Fruit fly (Drosophila melanogaster) whole organism, adult: Measurements from ENCODE around the gene CG10584.

Experiments used
- CG11617 ChIP-seq: fragments of 200-800 bp; sonication (Bioruptor generic); optimal IDR thresholded peaks from 2 replicates; lab custom pipeline; 2017; ENCODE audit warnings: mild to moderate bottlenecking, missing biosample characterization, missing genetic modification reagents, missing genetic modification characterization
- CG1620 ChIP-seq: fragments of 200-800 bp; sonication (Bioruptor generic); optimal IDR thresholded peaks from 2 replicates; lab custom pipeline; 2016; ENCODE audit warnings: missing biosample characterization, missing genetic modification characterization
- CG33017 ChIP-seq: fragments of 200-800 bp; sonication (Bioruptor generic); optimal IDR thresholded peaks from 2 replicates; lab custom pipeline; 2018; ENCODE audit warnings: missing biosample characterization, mild to moderate bottlenecking, missing genetic modification characterization, moderate library complexity
- CG5204 ChIP-seq: fragments of 200-800 bp; sonication (Bioruptor generic); optimal IDR thresholded peaks from 2 replicates; lab custom pipeline; 2016; ENCODE audit warnings: missing biosample characterization, missing genetic modification characterization
- CG7101 ChIP-seq: fragments of 200-800 bp; sonication (Bioruptor generic); optimal IDR thresholded peaks from 2 replicates; lab custom pipeline; 2018; ENCODE audit warnings: missing biosample characterization, mild to moderate bottlenecking, missing genetic modification characterization, moderate library complexity
- Crg-1 ChIP-seq: fragments of 200-800 bp; sonication (Bioruptor generic); optimal IDR thresholded peaks from 2 replicates; lab custom pipeline; 2016; ENCODE audit warnings: missing biosample characterization, missing genetic modification characterization
- bab1 ChIP-seq: fragments of 200-800 bp; sonication (Bioruptor generic); optimal IDR thresholded peaks from 3 replicates; lab custom pipeline; 2019; ENCODE audit warnings: missing biosample characterization, mild to moderate bottlenecking, missing genetic modification characterization, moderate library complexity
- cnc ChIP-seq, 2 experiments: fragments of >200 bp; optimal IDR thresholded peaks; 2 replicates each; lab custom pipeline; 2017
- ovo ChIP-seq: fragments of 200-800 bp; sonication (Bioruptor generic); optimal IDR thresholded peaks from 2 replicates; lab custom pipeline; 2016; ENCODE audit warnings: missing biosample characterization, missing genetic modification characterization
- pad ChIP-seq: fragments of 200-800 bp; sonication (Bioruptor generic); optimal IDR thresholded peaks from 3 replicates; lab custom pipeline; 2017; ENCODE audit warnings: missing biosample characterization, missing genetic modification characterization, mild to moderate bottlenecking, moderate library complexity, missing genetic modification reagents
- tj ChIP-seq: fragments of 200-800 bp; sonication (Bioruptor generic); optimal IDR thresholded peaks from 3 replicates; lab custom pipeline; 2017; ENCODE audit warnings: missing biosample characterization, mild to moderate bottlenecking, missing genetic modification characterization, moderate library complexity
- toe ChIP-seq: fragments of 200-800 bp; sonication (Bioruptor generic); optimal IDR thresholded peaks from 2 replicates; lab custom pipeline; 2016; ENCODE audit warnings: missing biosample characterization, missing genetic modification characterization

DNA sequence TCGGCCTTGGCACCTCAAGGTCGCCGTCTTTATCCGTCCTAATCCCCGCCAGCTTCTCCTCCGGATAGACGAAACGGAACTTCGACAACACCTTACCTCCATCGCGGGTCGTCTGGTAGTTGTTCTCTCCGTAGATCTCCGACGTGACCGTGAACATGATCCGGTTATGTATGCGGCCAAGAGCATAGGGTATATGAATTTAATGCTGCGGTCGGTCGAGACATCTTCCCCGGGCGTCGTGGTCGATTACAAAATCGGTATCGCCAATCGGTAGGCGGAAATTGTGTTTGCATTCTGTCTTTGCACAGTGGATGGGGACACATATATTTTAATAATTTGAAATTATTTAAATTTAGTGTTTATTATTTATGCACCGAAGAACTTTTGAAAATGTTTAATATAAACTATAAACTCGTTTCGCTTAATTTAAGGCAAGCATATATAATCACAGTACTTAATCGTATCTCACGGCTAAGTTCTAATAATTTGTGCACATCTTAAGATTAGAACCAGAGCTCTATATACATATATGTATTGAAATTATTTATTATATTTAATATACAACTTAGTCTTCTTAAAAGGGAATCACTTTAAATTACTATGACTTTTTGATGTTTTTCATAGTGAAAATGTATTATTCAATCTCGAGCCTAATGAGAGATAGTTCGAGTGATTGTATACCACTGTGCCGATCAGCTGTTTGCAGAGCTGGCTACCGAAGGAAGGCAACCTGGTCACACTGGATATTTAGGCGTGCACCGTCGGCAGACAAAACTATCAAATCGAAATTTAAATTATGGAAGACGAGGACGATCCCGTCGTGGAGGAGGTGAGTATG lies at the start of gene CG10584, which contains the start of gene Polr3E:
- peak; percentile 82 for TF ChIP-seq toe
- peak; percentile 93 for TF ChIP-seq CG7101
- TF ChIP-seq Crg-1 (GFP tag; lab: Kevin White, UChicago) = peak; percentile 86
- peak; percentile 87 for TF ChIP-seq pad
- peak; percentile 93 for TF ChIP-seq CG33017 (tag; lab: Kevin White, UChicago)
- peak; percentile 42 for TF ChIP-seq CG1620 (GFP tag; lab: Kevin White, UChicago)
- TF ChIP-seq CG11617 (GFP tag; lab: Kevin White, UChicago) = peak; percentile 97
- TF ChIP-seq CG5204 = no peak
- peak; percentile 82 for TF ChIP-seq tj (GFP tag; lab: Kevin White, UChicago)
- TF ChIP-seq ovo = peak; percentile 89
- TF ChIP-seq cnc (optimal IDR thresholded peaks at IDR 0.05; lab: Kevin White, UChicago) = no peak
- TF ChIP-seq bab1 (GFP tag; lab: Kevin White, UChicago) = peak; percentile 90
